Worm (Caenorhabditis elegans): ENCODE results near the gene F38B6.3.

Gene F38B6.3

DNA sequence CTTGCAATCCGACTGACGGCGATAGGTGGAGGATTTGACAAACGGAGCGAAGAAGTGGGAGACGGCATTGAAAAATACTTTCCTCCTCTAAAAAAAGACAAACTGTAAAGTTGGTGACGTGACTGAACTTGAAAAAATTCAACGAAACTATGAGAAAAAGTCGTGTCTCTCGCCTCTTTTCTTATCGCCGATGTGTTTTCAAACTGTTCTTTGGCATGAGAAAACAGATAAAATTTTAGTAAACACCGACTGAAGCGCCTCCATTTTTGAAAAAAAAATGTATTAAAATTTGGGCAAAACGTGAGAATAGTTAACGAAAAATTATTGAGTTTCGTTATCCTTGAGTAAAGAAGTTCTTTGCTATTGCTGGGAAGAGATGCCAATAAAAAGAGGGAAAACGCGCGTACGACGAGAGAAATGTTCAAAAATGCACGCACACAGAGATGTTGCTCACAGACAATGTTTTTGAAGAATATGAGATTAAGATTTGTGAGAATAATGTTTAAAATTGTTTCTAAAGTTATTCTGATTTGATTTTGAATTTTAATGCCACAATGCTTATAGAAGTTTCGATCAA lies 35.5 kb downstream of the F38B6.3 start:
- no peak for TF ChIP-seq unc-62 (GFP tag; optimal IDR thresholded peaks at IDR 0.05)

DNA sequence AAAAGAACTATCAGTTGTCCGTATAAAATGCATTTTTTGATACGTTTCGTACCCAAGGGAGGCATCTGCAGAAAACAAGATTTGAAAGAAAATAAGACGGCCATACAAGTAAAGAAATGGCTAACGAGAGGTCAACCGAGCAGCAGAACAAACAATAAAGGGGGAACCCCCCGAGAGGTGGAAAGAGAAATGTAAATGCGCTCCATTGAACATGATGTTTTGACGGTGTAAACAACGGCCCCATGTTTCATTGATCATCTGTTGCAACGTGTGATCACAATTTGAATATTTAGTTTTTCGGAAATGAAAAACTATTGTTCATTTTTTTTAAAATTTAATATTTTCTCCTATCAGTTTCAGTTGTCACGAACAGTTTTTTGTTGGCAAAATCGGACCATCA lies 36.2 kb downstream of the F38B6.3 start, which contains the start of gene K11G12.6:
K11G12.6 (minus strand) TSS at position 65 of the 400 bp plus-strand sequence.
- TF ChIP-seq unc-62 (GFP tag; optimal IDR thresholded peaks at IDR 0.05): no peak

DNA sequence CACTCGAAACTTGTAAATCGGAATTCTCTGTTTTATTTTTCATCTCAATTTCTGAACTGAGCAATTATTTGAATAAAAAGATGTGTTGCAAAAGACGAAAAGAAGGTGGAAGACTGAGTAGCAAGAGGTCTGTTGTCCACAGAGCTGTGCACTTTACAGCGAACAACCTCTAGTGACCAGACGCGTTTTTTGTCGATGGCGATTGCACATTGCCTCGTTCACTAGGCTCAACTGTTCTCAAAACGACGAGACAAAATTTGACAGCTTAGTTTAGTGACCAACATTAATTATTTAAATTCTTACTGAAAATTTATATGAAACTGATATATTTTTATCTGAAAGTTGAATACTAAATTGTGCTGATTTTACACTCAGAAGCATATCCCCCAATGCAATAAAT lies 39.8 kb downstream of the F38B6.3 start, which contains the start of gene R03E9.2:
R03E9.2 (minus strand) TSS at position 101 of the 400 bp plus-strand sequence.
- no peak for TF ChIP-seq unc-62 (GFP tag; optimal IDR thresholded peaks at IDR 0.05)

DNA sequence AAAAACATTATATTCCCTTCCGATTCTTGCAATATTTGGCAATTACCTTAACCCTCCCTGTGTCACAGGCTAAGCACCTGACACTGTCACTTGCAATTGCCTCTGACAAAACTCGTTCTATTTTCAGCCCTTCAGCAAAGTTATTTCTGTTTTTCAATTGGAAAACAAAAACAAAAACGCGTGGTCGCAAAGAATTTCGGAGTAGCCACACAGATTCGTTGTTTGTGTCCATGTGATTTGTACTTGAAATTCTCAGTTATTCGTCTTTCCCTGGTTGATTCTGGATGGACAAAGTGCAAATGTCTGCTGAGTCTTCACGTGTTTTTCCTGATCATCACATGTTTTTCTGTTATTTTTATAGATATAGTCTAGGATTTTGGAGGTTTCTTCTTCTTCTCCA lies 42.1 kb downstream of the F38B6.3 start:
- no peak for TF ChIP-seq unc-62 (GFP tag; optimal IDR thresholded peaks at IDR 0.05)

DNA sequence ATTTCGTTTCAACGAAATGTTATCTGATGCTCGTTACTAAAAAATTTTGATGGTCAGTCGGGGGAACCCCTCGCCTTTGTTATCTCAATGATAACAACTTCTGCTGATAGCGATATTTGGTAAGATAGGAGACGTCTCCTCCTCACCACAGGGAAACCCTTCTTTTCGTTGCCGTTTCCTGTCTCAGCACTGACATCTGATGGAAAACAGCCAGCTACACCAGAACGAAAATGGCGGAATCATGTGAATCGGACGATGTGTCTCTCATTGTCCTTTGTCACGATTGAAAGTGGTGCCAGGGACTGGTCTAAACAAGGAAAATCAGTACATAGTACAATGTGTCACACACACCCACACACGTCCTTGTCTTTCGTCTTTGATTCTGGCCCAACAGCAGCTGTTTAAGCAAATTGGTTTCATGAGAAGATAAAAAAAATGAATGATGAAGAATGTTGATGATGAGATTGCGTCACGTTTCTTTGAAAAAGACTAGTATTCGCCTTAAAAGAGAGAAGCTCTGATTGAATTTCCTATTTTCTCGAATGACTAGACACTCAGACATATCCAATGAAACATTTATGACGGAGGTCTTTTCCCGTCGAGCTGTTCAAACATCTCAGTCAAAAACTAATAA lies 43.0 kb downstream of the F38B6.3 start:
- no peak for TF ChIP-seq unc-62 (GFP tag; optimal IDR thresholded peaks at IDR 0.05)

DNA sequence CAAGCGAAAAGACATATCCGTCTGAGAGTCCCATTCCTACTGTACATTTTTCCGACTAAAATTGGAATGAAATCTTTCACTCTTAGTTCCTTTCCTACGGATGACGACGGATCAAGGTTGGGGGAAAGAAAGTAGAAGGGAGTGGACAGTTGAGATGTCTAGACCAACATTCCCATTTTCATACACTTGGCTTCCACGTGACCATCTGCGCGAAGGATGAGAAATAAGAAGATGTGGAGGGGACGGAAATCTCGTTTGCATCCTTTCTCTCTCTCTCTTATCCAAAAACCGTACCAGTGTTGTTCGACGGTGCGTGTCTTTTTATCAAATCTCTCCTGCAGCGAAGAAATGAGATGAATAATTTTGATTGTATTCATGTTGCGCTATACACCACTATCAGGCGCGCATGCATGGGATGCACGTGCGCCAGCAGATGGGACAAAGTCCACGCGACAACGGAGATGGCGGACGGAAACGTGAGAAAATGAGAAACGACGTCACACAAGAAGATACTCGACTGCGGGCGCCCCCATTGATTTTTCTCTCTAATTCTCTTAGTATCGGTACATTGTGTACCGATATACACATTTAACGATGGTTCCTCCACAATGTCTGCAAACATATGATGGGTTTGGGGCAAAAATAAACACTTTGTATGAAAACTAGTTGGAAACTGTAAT lies 44.0 kb downstream of the F38B6.3 start:
- TF ChIP-seq unc-62 (GFP tag; optimal IDR thresholded peaks at IDR 0.05): peak; percentile 18

DNA sequence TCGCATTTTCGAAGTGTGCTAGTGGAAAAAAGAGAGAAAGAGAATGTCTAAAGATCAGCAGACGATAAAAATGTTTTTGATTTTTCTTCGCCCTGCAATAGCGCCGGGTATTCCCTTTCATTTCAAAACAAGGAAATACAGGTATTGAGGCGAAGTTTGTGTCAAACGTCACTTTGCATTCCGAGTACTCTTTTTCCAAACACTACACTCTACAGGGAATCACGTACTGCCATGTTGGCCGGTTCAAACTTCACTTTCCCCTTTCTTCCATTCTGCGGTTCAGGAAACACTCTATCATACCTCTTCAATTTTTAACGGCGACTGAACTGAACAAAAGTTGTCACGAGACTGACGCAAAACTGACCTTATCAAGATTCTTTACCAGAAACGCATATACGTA lies 45.1 kb downstream of the F38B6.3 start:
- no peak for TF ChIP-seq unc-62 (GFP tag; optimal IDR thresholded peaks at IDR 0.05)

DNA sequence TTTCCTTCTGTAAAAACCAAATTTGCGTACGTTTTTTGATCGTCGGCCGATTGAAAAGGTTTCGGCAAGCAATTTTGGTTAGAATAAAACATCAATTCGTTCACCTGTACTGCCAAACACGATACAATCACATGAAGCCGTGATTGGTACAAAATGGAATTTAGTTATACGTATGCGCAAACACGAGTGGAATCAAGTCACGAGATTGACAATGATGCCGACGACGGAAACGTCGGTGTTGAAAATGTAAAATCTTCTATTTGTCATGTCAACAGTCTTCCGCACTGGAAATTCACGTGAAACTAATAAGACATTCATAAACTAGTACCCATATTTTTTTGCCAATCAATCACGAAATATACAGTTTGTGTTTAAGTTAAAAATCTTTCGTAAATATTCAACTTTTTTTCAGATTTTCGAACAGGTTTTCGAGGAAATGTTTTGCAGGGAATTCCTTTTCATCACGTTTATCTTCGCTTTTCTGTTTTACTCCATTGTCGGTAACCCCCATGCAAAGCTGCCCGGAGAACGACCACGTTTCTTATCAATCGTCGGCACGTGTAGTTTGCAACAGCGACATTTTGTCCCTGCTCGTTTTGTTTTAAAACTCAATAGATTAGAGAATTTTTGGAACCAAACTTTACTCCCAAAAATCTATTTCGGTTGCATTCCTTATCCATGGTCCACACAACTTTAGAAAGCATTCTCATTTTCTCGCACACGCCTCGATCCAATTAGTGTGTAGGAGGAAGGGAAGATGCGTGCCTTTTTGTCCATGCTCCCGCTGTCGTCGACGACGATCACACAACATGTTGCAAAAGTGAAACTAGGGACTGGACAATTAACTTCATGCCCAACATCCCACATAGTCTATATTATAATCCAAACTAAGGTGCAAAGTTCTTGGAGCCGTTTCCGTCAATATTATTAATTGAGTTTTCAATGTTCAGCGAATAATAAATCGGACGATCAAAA lies 45.9 kb downstream of the F38B6.3 start:
- TF ChIP-seq unc-62 (GFP tag; optimal IDR thresholded peaks at IDR 0.05): no peak

DNA sequence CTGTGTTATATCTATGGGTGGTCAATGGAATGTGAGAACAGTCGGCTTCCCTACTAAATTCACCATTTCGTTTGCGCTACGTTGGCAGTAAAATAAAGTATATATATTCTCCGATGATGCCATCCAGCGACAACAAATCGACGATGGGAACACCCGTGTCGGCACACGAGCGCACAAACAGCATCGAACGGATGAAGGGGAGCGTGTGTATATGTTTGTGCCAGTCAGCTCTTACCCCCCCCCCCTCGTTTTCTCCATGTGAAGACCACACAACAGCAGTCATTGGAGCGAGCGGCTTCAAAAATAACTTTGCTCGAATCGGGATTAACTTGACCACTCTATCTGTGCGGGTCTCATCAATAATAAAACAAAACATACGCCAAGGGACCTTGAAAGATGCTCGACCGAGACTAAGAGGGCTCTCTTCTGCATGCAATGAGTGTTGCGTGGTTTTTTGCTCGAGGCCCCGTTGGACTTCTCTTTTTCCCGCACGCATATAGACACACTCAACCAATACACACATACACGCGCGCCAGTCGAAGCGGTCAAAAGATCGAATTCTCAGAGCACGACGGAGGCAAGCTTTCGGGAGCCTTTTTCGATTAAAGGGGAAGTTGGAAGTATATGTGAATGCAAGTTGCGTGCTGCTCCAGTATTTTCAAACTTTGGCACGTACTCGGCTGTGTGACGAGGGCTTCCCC lies 47.0 kb downstream of the F38B6.3 start:
- TF ChIP-seq unc-62 (GFP tag; optimal IDR thresholded peaks at IDR 0.05): no peak

DNA sequence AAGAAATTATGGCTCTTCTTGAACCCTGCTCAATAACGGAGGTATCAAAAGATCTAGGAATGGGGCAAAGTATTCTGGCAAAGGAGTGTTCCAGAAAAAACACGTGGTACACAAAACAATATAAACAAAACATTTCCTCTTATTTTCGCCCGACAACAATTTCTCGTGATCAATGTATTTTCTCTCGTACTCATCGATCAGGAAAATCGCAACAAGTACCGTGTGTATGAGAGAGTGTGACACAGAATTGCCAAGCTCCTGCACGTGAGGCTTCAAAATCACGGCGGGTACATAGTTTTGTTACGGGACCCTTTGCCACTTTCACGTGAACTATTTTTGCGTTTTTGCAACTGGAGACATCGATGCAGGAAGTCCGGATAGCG lies 47.5 kb downstream of the F38B6.3 start:
- no peak for TF ChIP-seq unc-62 (GFP tag; optimal IDR thresholded peaks at IDR 0.05)

DNA sequence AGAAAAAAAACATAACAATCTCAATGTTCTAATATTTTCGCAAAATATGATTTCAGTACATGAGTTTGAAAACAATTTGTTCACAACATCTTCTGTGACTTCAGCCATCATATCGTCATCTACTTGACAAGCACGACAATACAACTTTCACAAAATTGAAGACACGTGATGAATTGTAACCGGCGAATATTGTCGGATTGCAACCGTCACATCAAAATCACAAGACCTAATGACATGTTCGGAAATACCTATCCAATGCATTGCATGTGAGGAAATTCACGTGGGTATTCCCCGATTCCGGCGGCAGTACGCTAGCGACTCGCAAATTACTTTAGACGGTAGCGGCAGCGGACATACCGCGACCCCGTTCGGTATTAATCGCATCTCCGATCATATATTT lies 48.1 kb downstream of the F38B6.3 start:
- no peak for TF ChIP-seq unc-62 (GFP tag; optimal IDR thresholded peaks at IDR 0.05)

DNA sequence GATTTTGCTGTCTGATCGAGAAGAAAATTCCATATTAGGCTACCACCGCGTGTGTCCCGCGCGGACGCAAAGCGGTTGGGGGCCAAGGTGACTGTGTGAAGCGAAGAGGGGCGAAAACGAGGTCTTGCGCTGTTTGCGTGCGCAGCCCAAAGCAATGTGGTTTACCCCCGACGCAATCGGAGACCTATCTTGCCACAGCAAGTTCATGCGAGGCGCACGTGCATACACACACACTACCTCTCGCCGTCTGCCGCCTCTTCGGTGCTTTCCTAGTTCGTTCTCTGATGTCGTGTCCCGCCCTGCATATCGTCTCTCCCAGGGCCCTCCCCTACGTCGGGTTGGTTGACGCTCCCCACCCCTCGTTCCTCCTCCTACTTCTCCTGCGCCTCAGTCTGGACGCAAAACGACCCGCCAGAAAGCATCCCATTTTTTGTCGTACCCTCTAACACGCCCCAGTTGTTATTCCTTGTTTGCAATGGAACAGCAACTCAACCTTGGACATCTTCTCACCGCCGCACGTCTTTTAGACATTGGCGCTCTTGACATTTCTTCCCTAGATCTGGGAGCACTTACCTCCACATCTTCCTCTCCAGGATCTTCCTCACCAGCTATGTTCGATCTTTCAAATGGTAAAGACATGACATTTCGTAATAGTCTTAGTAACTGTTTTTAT lies 48.7 kb downstream of the F38B6.3 start, which contains the start of gene mdl-1:
mdl-1 (plus strand) TSS at position 341 of the 673 bp plus-strand sequence.
- no peak for TF ChIP-seq unc-62 (GFP tag; optimal IDR thresholded peaks at IDR 0.05)

DNA sequence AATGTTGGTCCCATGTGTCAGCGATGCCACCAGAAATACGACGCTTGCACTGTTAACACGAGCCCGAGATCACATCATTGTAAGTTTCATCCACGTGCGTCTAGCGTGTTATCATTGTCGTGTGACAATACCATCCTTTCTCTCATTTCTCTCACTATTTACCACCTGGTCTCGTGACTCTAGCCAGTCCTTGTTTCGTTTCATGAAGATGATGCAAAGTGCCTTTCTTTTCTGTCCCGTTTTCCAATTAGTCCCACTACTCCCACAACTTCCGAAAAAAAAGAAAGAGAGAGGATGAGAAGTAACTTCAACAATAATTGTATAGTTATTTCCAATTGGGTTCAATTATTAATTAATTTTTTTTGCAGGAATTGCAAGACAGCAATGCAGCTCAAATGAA lies 49.5 kb downstream of the F38B6.3 start:
- no peak for TF ChIP-seq unc-62 (GFP tag; optimal IDR thresholded peaks at IDR 0.05)

DNA sequence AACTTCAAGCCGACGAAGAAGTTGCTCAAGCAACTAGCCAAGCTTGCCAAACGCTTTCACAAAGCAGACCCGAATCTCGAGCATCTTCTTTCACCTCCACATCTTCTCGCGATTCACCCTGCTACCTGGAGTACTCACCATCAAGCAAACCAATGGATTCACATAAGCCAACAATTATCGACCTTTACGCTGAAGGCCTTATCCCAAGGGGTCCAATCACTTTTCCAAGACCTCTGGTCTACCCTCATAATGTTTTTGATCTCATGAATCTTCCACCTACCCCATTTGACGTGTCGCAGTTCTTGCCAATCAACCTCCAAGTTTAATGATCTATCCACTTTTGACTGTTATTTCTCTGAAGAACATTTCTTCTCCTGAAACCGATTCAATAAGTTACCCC lies 49.9 kb downstream of the F38B6.3 start:
- no peak for TF ChIP-seq unc-62 (GFP tag; optimal IDR thresholded peaks at IDR 0.05)

All from whole organism, dauer.